Fruit fly (Drosophila melanogaster): ENCODE data around the gene CG1722.
A peak's percentile ranks its signal among the peaks of the same experiment; 100 is the strongest.

Gene CG1722

DNA sequence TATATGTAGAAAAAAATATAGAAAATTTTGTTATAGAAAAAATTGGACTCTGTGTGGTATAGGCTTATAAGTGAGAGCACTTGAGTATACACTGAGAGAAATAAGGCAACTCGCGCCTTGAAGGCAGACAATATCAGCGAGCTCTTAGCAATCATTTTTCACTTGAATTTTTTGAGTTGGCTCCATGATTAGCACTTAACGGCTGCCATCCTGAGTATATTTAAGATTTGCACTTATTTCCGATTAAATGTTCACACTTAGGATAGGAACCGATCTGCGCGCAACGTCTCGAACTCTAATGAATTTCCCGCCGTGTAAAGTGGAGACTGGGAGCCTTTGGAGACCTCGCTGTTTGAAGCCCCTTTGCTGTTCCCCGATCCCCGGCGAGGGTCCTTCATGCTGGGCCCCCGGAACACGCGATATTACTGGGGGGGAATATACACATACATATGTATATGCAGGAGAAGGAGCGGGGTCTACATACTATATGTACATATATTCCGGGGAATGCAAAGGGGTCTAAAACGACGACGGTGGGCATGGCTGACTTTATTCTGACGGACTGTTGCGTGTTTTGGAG lies 28.5 kb upstream of the CG1722 start:
- TF ChIP-seq Eip78C (GFP tag) (peak; percentile 76), eg (GFP tag; IDR thresholded peaks at IDR 0.05) (0 out of 3 replicates have a peak, but pooled peaks have one; percentile 16), Smox (GFP tag; optimal IDR thresholded peaks at IDR 0.05) (no peak), Eip75B (GFP tag; optimal IDR thresholded peaks at IDR 0.05) (peak; percentile 12), Ets96B (tag; optimal IDR thresholded peaks at IDR 0.05) (peak; percentile 21), Blimp-1 (GFP tag; optimal IDR thresholded peaks at IDR 0.05) (no peak), CG3919 (GFP tag; optimal IDR thresholded peaks at IDR 0.05) (peak; percentile 23), ss (GFP tag; optimal IDR thresholded peaks at IDR 0.05) (peak in 1 of 2 experiments; percentile 65), lz (GFP tag; optimal IDR thresholded peaks at IDR 0.05) (peak; percentile 3), acj6 (GFP tag; optimal IDR thresholded peaks at IDR 0.05) (peak; percentile 18), achi (GFP tag; optimal IDR thresholded peaks at IDR 0.05) (peak; percentile 36), Sox102F (GFP tag; optimal IDR thresholded peaks at IDR 0.05) (no peak), CG32006 (GFP tag; optimal IDR thresholded peaks at IDR 0.05) (peak; percentile 58), CG10631 (GFP tag; optimal IDR thresholded peaks at IDR 0.05) (peak; percentile 14), topi (GFP tag; optimal IDR thresholded peaks at IDR 0.05) (no peak), Met (GFP tag; optimal IDR thresholded peaks at IDR 0.05) (peak; percentile 2), OdsH (GFP tag; optimal IDR thresholded peaks at IDR 0.05) (peak; percentile 14), CG16779 (tag; optimal IDR thresholded peaks at IDR 0.05) (no peak), CG10669 (GFP tag; optimal IDR thresholded peaks at IDR 0.05) (peak; percentile 31), fd59A (GFP tag; optimal IDR thresholded peaks at IDR 0.05) (peak; percentile 22), CG6808 (GFP tag; optimal IDR thresholded peaks at IDR 0.05) (no peak), spab (GFP tag; optimal IDR thresholded peaks at IDR 0.05) (peak; percentile 27), CG31627 (GFP tag; optimal IDR thresholded peaks at IDR 0.05) (peak; percentile 26), CG6276 (GFP tag; optimal IDR thresholded peaks at IDR 0.05) (peak; percentile 10), esn (GFP tag; optimal IDR thresholded peaks at IDR 0.05) (no peak), Hr4 (GFP tag; optimal IDR thresholded peaks at IDR 0.05) (peak; percentile 4), CG8319 (GFP tag; optimal IDR thresholded peaks at IDR 0.05) (peak; percentile 77), CG8632 (GFP tag; optimal IDR thresholded peaks at IDR 0.05) (no peak), pdm3 (GFP tag; optimal IDR thresholded peaks at IDR 0.05) (peak; percentile 26), Sox14 (GFP tag; optimal IDR thresholded peaks at IDR 0.05) (peak; percentile 22), CG11762 (GFP tag; optimal IDR thresholded peaks at IDR 0.05; ENCODE audit: insufficient read depth) (no peak), CG15336 (GFP tag; IDR thresholded peaks at IDR 0.05) (peak; percentile 46; the same call in 1 of the 2 replicates), CG6854 (GFP tag; optimal IDR thresholded peaks at IDR 0.05) (no peak), fd85E (GFP tag; optimal IDR thresholded peaks at IDR 0.05) (no peak), svp (GFP tag) (peak; percentile 47), CG4318 (GFP tag; optimal IDR thresholded peaks at IDR 0.05) (peak; percentile 27), CG8119 (GFP tag; IDR thresholded peaks at IDR 0.05) (peak; percentile 55; the same call in 1 of the 3 replicates), Hr39 (GFP tag; optimal IDR thresholded peaks at IDR 0.05) (peak; percentile 15), dsx (GFP tag; optimal IDR thresholded peaks at IDR 0.05; ENCODE audit: poor library complexity, severe bottlenecking) (peak; percentile 1), Eip93F (GFP tag; optimal IDR thresholded peaks at IDR 0.05) (no peak), CG11294 (GFP tag; IDR thresholded peaks at IDR 0.05) (0 out of 2 replicates have a peak, but pooled peaks have one; percentile 10), vri (GFP tag; optimal IDR thresholded peaks at IDR 0.05) (no peak), Gug (GFP tag; IDR thresholded peaks at IDR 0.05) (no peak)
